Worm (Caenorhabditis elegans): ENCODE data around the gene gmpr-1.

The gmpr-1 gene

DNA sequence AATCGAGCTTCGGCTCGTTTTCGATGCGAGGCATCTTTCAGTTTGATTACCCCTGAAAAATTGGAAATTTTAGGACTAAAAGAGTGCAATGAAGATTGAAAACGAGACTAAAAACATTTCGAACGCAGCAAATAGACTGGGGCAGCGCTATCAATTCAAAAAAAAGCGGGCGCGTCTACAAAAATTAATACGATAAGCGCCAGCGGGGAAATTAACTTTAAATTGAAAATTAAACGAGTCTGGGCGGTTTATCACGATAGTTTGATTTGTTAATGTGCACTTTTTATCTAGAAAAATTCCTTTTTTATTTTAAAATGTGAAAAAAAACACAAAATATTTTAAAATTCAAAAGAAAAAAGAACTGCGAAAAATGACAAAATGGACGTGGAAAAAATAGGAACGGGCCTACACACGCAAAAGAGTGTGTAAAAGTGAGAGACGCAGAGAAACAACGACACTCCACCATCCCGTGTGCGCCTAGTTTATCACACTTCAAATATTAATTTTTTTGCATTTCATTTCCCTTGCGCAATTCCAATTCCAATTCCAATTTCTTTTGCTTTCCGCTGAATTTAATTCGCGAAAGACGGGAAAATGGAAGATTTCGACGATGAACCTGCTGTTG, at the start of gene gmpr-1, which contains the start of gene fipp-1:
gmpr-1 (minus strand) TSS at position 75 of the 625 bp plus-strand sequence.
fipp-1 (plus strand) TSS at position 499 of the 625 bp plus-strand sequence.
- TF ChIP-seq ref-1 (GFP tag; conservative IDR thresholded peaks at IDR 0.05) (no peak), med-1 (GFP tag; optimal IDR thresholded peaks at IDR 0.05; ENCODE audit: insufficient read depth) (no peak), flt-1 (GFP tag; IDR thresholded peaks at IDR 0.05) (no peak), ztf-23 (GFP tag; IDR thresholded peaks at IDR 0.05) (no peak), cog-1 (tag; optimal IDR thresholded peaks at IDR 0.05) (no peak), ztf-29 (GFP tag; IDR thresholded peaks at IDR 0.05) (no peak), klf-2 (GFP tag; conservative IDR thresholded peaks at IDR 0.05) (no peak), T22C8.4 (GFP tag; IDR thresholded peaks at IDR 0.05) (no peak), tab-1 (GFP tag; IDR thresholded peaks at IDR 0.05) (no peak)

DNA sequence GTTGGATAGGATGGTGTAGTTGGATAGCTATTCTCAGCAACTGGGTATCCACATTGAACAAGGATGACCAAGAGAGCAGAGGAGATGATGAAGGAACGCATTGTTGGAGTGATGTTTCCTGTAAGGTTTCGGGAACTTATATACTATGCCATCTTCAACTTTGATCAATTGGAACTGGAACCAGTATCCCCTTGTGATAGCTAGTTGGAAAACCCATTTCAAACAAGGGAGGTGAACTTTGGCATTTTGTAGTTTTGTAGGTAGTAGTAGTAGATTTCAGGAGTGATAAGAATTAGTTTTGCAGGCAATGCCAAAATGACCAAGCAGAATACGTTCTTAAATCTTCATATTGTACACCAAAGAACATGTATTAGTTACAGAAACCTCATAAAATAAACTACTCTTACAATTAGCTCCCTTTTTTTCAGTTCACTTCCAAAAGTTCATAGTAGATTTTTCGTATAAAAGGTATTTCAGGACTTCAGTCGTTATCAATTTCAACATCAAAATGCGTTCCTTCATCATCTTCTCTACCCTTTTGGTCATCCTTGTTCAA, 48.7 kb upstream of the gmpr-1 start, which contains the start of the genes Y47D7A.7 and Y47D7A.2:
Y47D7A.7 (minus strand) TSS at position 101 of the 556 bp plus-strand sequence.
Y47D7A.2 (plus strand) TSS at position 506 of the 556 bp plus-strand sequence.
- TF ChIP-seq ztf-29 (GFP tag; IDR thresholded peaks at IDR 0.05), result no peak
- no peak for TF ChIP-seq T22C8.4 (GFP tag; IDR thresholded peaks at IDR 0.05)

DNA sequence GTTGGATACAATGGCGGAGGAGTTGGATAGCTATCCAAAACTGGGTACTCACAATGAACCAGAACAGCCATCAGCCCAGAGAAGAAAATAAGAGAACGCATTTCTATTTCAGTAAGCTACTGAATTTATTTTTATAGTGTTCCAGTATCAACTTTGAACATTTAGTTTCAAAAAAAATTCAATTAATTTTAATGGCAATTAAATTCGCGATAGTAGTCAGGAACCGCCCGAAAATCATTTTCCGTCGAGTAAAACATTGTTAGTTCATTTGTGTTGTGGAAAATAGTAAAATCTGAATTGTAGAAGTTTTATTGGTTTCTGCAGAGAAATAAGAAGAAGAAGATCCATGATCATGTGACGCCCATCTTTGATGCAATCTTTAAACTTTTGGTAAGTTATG, 46.9 kb upstream of the gmpr-1 start, which contains the start of gene Y47D7A.6:
Y47D7A.6 (minus strand) TSS at position 101 of the 400 bp plus-strand sequence.
- TF ChIP-seq klf-2 (GFP tag; conservative IDR thresholded peaks at IDR 0.05) (no peak), flt-1 (GFP tag; IDR thresholded peaks at IDR 0.05) (no peak), ref-1 (GFP tag; conservative IDR thresholded peaks at IDR 0.05) (no peak), tab-1 (GFP tag; IDR thresholded peaks at IDR 0.05) (no peak), T22C8.4 (GFP tag; IDR thresholded peaks at IDR 0.05) (no peak), med-1 (GFP tag; optimal IDR thresholded peaks at IDR 0.05; ENCODE audit: insufficient read depth) (no peak), ztf-23 (GFP tag; IDR thresholded peaks at IDR 0.05) (no peak), cog-1 (tag; optimal IDR thresholded peaks at IDR 0.05) (no peak), ztf-29 (GFP tag; IDR thresholded peaks at IDR 0.05) (no peak)

DNA sequence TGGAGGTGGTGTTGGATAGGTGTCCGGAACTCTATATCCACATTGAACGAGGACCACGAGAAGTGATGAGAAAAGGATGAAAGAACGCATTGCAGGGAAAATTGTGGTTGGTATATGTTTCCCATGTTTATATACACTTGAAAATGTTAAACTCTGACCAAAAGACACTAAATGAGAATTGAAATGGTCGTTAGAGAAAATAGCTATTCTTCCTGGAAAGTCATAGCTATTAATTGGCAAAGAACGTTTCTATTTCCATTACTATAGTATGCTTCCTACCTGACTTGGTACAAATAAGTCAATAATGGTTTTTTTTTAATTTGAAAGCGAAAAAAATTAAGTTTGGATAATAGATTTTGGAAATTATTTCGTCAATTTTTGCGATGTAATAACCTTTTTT, 45.5 kb upstream of the gmpr-1 start, which contains the start of gene Y47D7A.18:
Y47D7A.18 (minus strand) TSS at position 101 of the 400 bp plus-strand sequence.
- TF ChIP-seq med-1 (GFP tag; optimal IDR thresholded peaks at IDR 0.05; ENCODE audit: insufficient read depth) (no peak), tab-1 (GFP tag; IDR thresholded peaks at IDR 0.05) (no peak), ztf-23 (GFP tag; IDR thresholded peaks at IDR 0.05) (no peak), flt-1 (GFP tag; IDR thresholded peaks at IDR 0.05) (no peak), T22C8.4 (GFP tag; IDR thresholded peaks at IDR 0.05) (no peak), klf-2 (GFP tag; conservative IDR thresholded peaks at IDR 0.05) (no peak), ref-1 (GFP tag; conservative IDR thresholded peaks at IDR 0.05) (no peak), ztf-29 (GFP tag; IDR thresholded peaks at IDR 0.05) (no peak), cog-1 (tag; optimal IDR thresholded peaks at IDR 0.05) (no peak)

DNA sequence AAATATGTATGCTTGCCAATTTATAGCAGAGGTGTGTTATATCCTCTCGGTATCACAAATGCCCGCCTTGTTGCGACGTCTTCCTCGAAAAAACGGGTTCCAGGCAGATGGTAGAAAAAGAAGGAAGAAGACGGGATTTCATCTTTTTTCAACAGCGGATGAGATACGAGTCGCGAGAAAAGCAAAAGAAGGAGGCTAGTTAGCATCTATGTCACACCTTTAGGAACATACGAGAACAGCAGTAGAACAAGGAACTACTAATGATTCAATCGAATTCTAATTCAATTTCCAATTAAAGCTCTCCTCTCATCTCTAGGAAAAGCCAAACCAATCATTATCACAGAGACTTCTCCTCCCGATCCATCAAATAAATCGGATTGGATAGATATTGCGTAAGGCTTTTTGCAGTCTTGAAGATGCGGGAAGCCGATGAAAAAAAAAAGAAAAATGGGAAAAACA, 43.5 kb upstream of the gmpr-1 start, which contains the start of gene grl-5:
grl-5 (minus strand) TSS at position 51 of the 459 bp plus-strand sequence.
- TF ChIP-seq tab-1 (GFP tag; IDR thresholded peaks at IDR 0.05) (no peak), ztf-23 (GFP tag; IDR thresholded peaks at IDR 0.05) (no peak), cog-1 (tag; optimal IDR thresholded peaks at IDR 0.05) (no peak), T22C8.4 (GFP tag; IDR thresholded peaks at IDR 0.05) (no peak), klf-2 (GFP tag; conservative IDR thresholded peaks at IDR 0.05) (no peak)

DNA sequence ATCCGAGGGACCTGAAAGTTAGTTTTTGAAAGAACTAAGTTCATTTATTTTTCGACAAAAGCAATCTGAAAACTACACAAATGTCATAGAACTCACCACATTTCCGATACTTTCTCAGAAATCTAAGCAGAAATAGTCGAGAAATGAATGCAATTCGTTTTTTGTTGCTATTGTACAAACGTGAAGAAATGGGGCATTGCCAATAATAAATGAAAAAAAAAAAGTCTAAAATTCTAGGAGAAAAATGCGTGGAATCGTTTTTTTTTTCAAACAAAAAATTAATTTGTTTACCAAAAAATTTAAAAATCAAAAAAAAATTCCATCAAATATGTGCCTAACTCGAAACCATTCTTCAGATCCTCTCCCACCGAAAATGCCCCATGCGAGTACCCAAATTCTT, 40.5 kb upstream of the gmpr-1 start, which contains the start of gene Y47D7A.17:
Y47D7A.17 (minus strand) TSS at position 101 of the 400 bp plus-strand sequence.
- TF ChIP-seq T22C8.4 (GFP tag; IDR thresholded peaks at IDR 0.05), result no peak
- TF ChIP-seq ztf-29 (GFP tag; IDR thresholded peaks at IDR 0.05), result no peak
- no peak for TF ChIP-seq cog-1 (tag; optimal IDR thresholded peaks at IDR 0.05)
- no peak for TF ChIP-seq ref-1 (GFP tag; conservative IDR thresholded peaks at IDR 0.05)
- TF ChIP-seq klf-2 (GFP tag; conservative IDR thresholded peaks at IDR 0.05), result no peak

DNA sequence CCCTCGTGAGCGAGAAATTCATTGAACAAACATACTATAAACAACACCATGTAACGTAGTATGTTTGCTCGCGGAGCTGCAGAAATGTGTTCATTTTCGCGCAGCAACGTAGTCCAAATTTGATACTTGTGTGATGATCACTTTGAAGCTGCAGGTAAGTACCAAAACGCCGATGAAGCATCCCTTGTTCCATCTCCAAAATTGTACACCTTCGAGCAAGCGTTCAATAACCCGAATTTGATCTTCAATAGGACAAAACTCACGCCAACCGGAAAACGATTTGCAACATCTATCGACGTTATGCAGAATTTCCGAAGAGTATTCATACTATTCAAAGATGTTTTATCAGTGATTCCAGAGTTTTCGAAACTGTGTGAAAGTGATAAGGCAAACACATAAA, 39.5 kb upstream of the gmpr-1 start, which contains the start of gene Y47D7A.3:
Y47D7A.3 (plus strand) TSS at position 301 of the 400 bp plus-strand sequence.
- TF ChIP-seq ztf-23 (GFP tag; IDR thresholded peaks at IDR 0.05), result no peak
- TF ChIP-seq ref-1 (GFP tag; conservative IDR thresholded peaks at IDR 0.05), result no peak
- TF ChIP-seq ztf-29 (GFP tag; IDR thresholded peaks at IDR 0.05), result no peak
- no peak for TF ChIP-seq flt-1 (GFP tag; IDR thresholded peaks at IDR 0.05)
- TF ChIP-seq cog-1 (tag; optimal IDR thresholded peaks at IDR 0.05), result no peak
- TF ChIP-seq T22C8.4 (GFP tag; IDR thresholded peaks at IDR 0.05), result no peak
- no peak for TF ChIP-seq med-1 (GFP tag; optimal IDR thresholded peaks at IDR 0.05; ENCODE audit: insufficient read depth)

DNA sequence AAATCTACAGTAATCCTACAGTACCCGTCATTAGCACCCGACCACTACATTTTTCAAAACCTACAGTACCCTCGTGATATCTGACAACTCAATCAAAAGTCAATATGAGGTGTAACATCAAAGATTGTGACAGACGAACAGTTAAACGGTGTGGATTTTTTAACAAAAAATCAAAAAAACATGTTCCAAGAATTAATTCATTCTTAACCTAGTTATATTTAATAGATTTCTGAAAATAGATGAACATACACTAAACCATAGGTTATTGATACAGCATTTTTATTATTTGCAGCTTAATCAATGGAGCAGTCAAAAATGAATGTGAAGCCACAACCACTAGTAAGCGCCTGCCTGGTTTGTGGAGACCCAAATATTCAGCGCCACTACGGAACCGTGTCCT, 36.3 kb upstream of the gmpr-1 start, which contains the start of gene nhr-118:
nhr-118 (plus strand) TSS at position 301 of the 400 bp plus-strand sequence.
- no peak for TF ChIP-seq tab-1 (GFP tag; IDR thresholded peaks at IDR 0.05)
- TF ChIP-seq cog-1 (tag; optimal IDR thresholded peaks at IDR 0.05), result no peak
- no peak for TF ChIP-seq med-1 (GFP tag; optimal IDR thresholded peaks at IDR 0.05; ENCODE audit: insufficient read depth)
- no peak for TF ChIP-seq flt-1 (GFP tag; IDR thresholded peaks at IDR 0.05)
- TF ChIP-seq ztf-29 (GFP tag; IDR thresholded peaks at IDR 0.05), result no peak
- TF ChIP-seq T22C8.4 (GFP tag; IDR thresholded peaks at IDR 0.05), result no peak
- no peak for TF ChIP-seq klf-2 (GFP tag; conservative IDR thresholded peaks at IDR 0.05)
- TF ChIP-seq ref-1 (GFP tag; conservative IDR thresholded peaks at IDR 0.05), result no peak
- no peak for TF ChIP-seq ztf-23 (GFP tag; IDR thresholded peaks at IDR 0.05)

DNA sequence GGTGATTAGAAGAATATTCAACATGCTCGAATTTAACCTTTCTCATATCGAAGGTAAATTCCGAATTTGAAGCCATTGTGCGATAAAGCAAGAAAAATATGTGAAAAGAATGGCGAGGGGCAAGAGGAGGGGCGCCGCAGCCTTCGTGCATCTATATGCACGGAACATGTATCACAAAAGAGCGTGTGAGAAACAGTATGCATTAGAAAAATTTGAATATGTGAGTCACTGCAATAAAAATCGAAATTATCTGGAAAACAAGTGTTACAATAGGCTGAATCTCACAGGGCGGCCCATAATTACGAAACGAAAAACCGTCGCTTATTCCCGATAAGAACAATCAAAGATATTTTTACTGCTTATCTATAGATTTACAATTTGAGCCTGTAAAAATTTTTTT, 30.7 kb upstream of the gmpr-1 start, which contains the start of gene F13A2.5:
F13A2.5 (minus strand) TSS at position 101 of the 400 bp plus-strand sequence.
- TF ChIP-seq med-1 (GFP tag; optimal IDR thresholded peaks at IDR 0.05; ENCODE audit: insufficient read depth) (no peak), ref-1 (GFP tag; conservative IDR thresholded peaks at IDR 0.05) (no peak), tab-1 (GFP tag; IDR thresholded peaks at IDR 0.05) (no peak), ztf-23 (GFP tag; IDR thresholded peaks at IDR 0.05) (no peak), T22C8.4 (GFP tag; IDR thresholded peaks at IDR 0.05) (no peak), flt-1 (GFP tag; IDR thresholded peaks at IDR 0.05) (no peak), cog-1 (tag; optimal IDR thresholded peaks at IDR 0.05) (no peak), klf-2 (GFP tag; conservative IDR thresholded peaks at IDR 0.05) (no peak), ztf-29 (GFP tag; IDR thresholded peaks at IDR 0.05) (no peak)

Measured in whole organism, midembryonic.